Worm (Caenorhabditis elegans) whole organism, L4/young adult: Measurements from ENCODE around the gene F08B12.4.

Source experiments
- W03F9.2 ChIP-seq: fragments of 150-350 bp; optimal IDR thresholded peaks from 2 replicates; lab custom pipeline; 2014; ENCODE audit warnings: missing biosample characterization, missing genetic modification characterization
- dao-5 ChIP-seq: sonication (generic microtip); optimal IDR thresholded peaks from 2 replicates; lab custom pipeline; 2016; ENCODE audit warnings: missing genotype, missing genetic modification characterization, moderate library complexity, missing compliant biosample characterization
- him-1 ChIP-seq: sonication (generic microtip); optimal IDR thresholded peaks from 2 replicates; lab custom pipeline; 2016; ENCODE audit warnings: missing genotype, missing genetic modification reagents, missing genetic modification characterization, missing compliant biosample characterization

ce11 chrX:11414837-11415550, 7.5 kb upstream of the F08B12.4 start, which contains the start of gene pek-1:
- TF ChIP-seq him-1 (tag; lab: Kevin White, UChicago) (no peak), dao-5 (tag; lab: Kevin White, UChicago) (no peak), W03F9.2 (no peak)
